Worm (Caenorhabditis elegans) whole organism, L1 larva: Measurements from ENCODE around the gene vav-1.

ENCODE experiments used
- C04F5.9 ChIP-seq: sonication (generic microtip); optimal IDR thresholded peaks from 2 replicates; lab custom pipeline; 2016; ENCODE audit warnings: missing genetic modification characterization, missing compliant biosample characterization
- C16A3.4 ChIP-seq: fragments of 150-350 bp; optimal IDR thresholded peaks from 2 replicates; lab custom pipeline; 2014; ENCODE audit warnings: missing biosample characterization, missing genetic modification characterization
- C34B4.2 ChIP-seq: sonication (generic microtip); optimal IDR thresholded peaks from 2 replicates; lab custom pipeline; 2017; ENCODE audit warnings: mild to moderate bottlenecking, missing genetic modification characterization, missing compliant biosample characterization
- Y116A8C.19 ChIP-seq: sonication (generic microtip); optimal IDR thresholded peaks from 2 replicates; lab custom pipeline; 2016; ENCODE audit warnings: missing compliant biosample characterization, missing genetic modification characterization, borderline replicate concordance
- aly-2 ChIP-seq: fragments of 150-350 bp; optimal IDR thresholded peaks from 2 replicates; lab custom pipeline; 2014; ENCODE audit warnings: missing biosample characterization, missing genetic modification characterization
- blmp-1 ChIP-seq: fragments of 150-350 bp; optimal IDR thresholded peaks from 2 replicates; lab custom pipeline; 2014; ENCODE audit warnings: missing biosample characterization, missing genetic modification characterization
- ceh-8 ChIP-seq: fragments of 200-800 bp; sonication (Bioruptor generic); optimal IDR thresholded peaks from 2 replicates; lab custom pipeline; 2018; ENCODE audit warnings: mild to moderate bottlenecking, missing genetic modification characterization, moderate library complexity, missing compliant biosample characterization
- ceh-82 ChIP-seq, 3 experiments: fragments of 150-350 bp in 1 of 3; sonication (generic microtip) in 2 of 3; optimal IDR thresholded peaks; 2 replicates each; lab custom pipeline; 2014 to 2017; ENCODE audit warnings: missing biosample characterization in 3 of 3, missing genetic modification characterization in 3 of 3
- ceh-88 ChIP-seq: fragments of 200-800 bp; sonication (Bioruptor generic); IDR thresholded peaks from 2 replicates; pipeline ENCODE4 v1.3.6; 2022; ENCODE audit warnings: missing genetic modification characterization, missing compliant biosample characterization
- efl-1 ChIP-seq, 4 experiments: fragments of 150-350 bp; optimal IDR thresholded peaks in 3 of 4; peaks in 1 of 4; 1 replicate in 1 of 4; 2 replicates in 3 of 4; lab custom pipeline; 2014; ENCODE audit warnings: missing biosample characterization in 2 of 4, missing genetic modification characterization in 2 of 4, missing genetic modification reagents in 2 of 4
- elt-2 ChIP-seq: sonication (generic microtip); optimal IDR thresholded peaks from 2 replicates; lab custom pipeline; 2016; ENCODE audit warnings: missing genetic modification characterization, mild to moderate bottlenecking, inconsistent platforms, missing compliant biosample characterization, missing genetic modification reagents
- fos-1 ChIP-seq: fragments of 150-350 bp; optimal IDR thresholded peaks from 2 replicates; lab custom pipeline; 2014; ENCODE audit warnings: missing biosample characterization, missing genetic modification characterization
- hlh-17 ChIP-seq: fragments of 200-800 bp; sonication (Bioruptor generic); optimal IDR thresholded peaks from 2 replicates; lab custom pipeline; 2018; ENCODE audit warnings: missing genetic modification characterization, mild to moderate bottlenecking, missing compliant biosample characterization, moderate library complexity, borderline replicate concordance
- lin-14 ChIP-seq: fragments of 200-800 bp; sonication (Bioruptor generic); optimal IDR thresholded peaks from 2 replicates; lab custom pipeline; 2018; ENCODE audit warnings: mild to moderate bottlenecking, missing genetic modification characterization, moderate library complexity, missing compliant biosample characterization
- lir-3 ChIP-seq: sonication (generic microtip); optimal IDR thresholded peaks from 2 replicates; lab custom pipeline; 2016; ENCODE audit warnings: mild to moderate bottlenecking, missing genetic modification characterization, moderate library complexity, missing compliant biosample characterization; ENCODE audit not compliant: poor library complexity
- lsy-2 ChIP-seq, 2 experiments: fragments of 150-350 bp; optimal IDR thresholded peaks; 2 replicates each; lab custom pipeline; 2014; ENCODE audit warnings: missing biosample characterization in 2 of 2, missing genetic modification characterization in 2 of 2
- mdl-1 ChIP-seq, 2 experiments: fragments of 150-350 bp; optimal IDR thresholded peaks; 2 replicates each; lab custom pipeline; 2014 to 2017; ENCODE audit warnings: missing biosample characterization in 2 of 2, missing genetic modification characterization in 2 of 2, inconsistent platforms in 1 of 2
- nhr-11 ChIP-seq: fragments of 150-350 bp; optimal IDR thresholded peaks from 2 replicates; lab custom pipeline; 2014; ENCODE audit warnings: missing biosample characterization, missing genetic modification characterization
- nhr-19 ChIP-seq: fragments of 200-800 bp; sonication (Bioruptor generic); conservative IDR thresholded peaks from 2 replicates; pipeline ENCODE4 v1.3.6; 2022; ENCODE audit warnings: missing genetic modification characterization, missing compliant biosample characterization
- nhr-20 ChIP-seq: sonication (generic microtip); optimal IDR thresholded peaks from 2 replicates; lab custom pipeline; 2016; ENCODE audit warnings: mild to moderate bottlenecking, missing genetic modification characterization, missing compliant biosample characterization
- nhr-237 ChIP-seq: fragments of 150-350 bp; optimal IDR thresholded peaks from 2 replicates; lab custom pipeline; 2014; ENCODE audit warnings: missing biosample characterization, missing genetic modification characterization
- nhr-76 ChIP-seq: sonication (generic microtip); optimal IDR thresholded peaks from 2 replicates; lab custom pipeline; 2017; ENCODE audit warnings: missing biosample characterization, missing genetic modification characterization
- nhr-90 ChIP-seq: sonication (generic microtip); optimal IDR thresholded peaks from 2 replicates; lab custom pipeline; 2016; ENCODE audit warnings: mild to moderate bottlenecking, missing genetic modification characterization, missing compliant biosample characterization; ENCODE audit not compliant: poor library complexity
- rnt-1 ChIP-seq: sonication (generic microtip); optimal IDR thresholded peaks from 2 replicates; lab custom pipeline; 2016; ENCODE audit warnings: mild to moderate bottlenecking, missing genetic modification characterization, moderate library complexity, missing compliant biosample characterization
- snu-23 ChIP-seq: sonication (generic microtip); optimal IDR thresholded peaks from 2 replicates; lab custom pipeline; 2016; ENCODE audit warnings: missing genetic modification characterization, missing compliant biosample characterization
- sup-37 ChIP-seq: fragments of 200-800 bp; sonication (Bioruptor generic); optimal IDR thresholded peaks from 2 replicates; lab custom pipeline; 2018; ENCODE audit warnings: mild to moderate bottlenecking, missing genetic modification characterization, missing compliant biosample characterization
- swsn-7 ChIP-seq: sonication (generic microtip); optimal IDR thresholded peaks from 2 replicates; lab custom pipeline; 2016; ENCODE audit warnings: missing genetic modification characterization, missing compliant biosample characterization
- tbx-2 ChIP-seq: sonication (generic microtip); optimal IDR thresholded peaks from 2 replicates; lab custom pipeline; 2016; ENCODE audit warnings: missing genetic modification characterization, missing compliant biosample characterization
- unc-130 ChIP-seq: fragments of 150-350 bp; optimal IDR thresholded peaks from 2 replicates; lab custom pipeline; 2017; ENCODE audit warnings: missing biosample characterization, missing genetic modification characterization, inconsistent platforms
- unc-30 ChIP-seq: sonication (generic microtip); optimal IDR thresholded peaks from 2 replicates; lab custom pipeline; 2017; ENCODE audit warnings: missing biosample characterization, missing genetic modification characterization
- unc-62 ChIP-seq: fragments of 150-350 bp; optimal IDR thresholded peaks from 2 replicates; lab custom pipeline; 2014; ENCODE audit warnings: missing biosample characterization, missing genetic modification reagents, missing genetic modification characterization
- unc-98 ChIP-seq: fragments of 200-800 bp; sonication (Bioruptor generic); IDR thresholded peaks from 2 replicates; pipeline ENCODE4 v1.3.6; 2022; ENCODE audit warnings: missing genetic modification characterization, missing compliant biosample characterization
- ztf-4 ChIP-seq: fragments of 150-350 bp; optimal IDR thresholded peaks from 2 replicates; lab custom pipeline; 2014; ENCODE audit warnings: missing biosample characterization, missing genetic modification characterization

Gene vav-1

DNA sequence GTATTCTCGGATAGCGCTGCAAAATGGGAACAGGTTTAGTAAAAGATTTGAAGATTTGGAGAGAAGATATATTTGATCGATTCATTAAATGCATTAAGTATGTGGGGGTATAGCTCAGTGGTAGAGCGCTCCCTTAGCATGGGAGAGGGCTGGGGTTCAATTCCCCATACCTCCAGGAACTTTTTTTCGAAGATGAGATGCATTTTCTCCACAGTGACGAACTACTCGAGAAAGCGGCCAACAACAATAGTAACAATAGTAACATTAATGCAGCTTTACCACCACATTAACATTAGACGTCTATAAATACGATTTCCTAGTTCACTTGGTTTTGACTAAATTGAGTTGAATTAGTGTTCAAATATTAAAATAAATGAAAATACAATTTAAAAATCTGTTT lies 5.8 kb upstream of the vav-1 start:
- TF ChIP-seq rnt-1 (tag; lab: Kevin White, UChicago) (no peak), Y116A8C.19 (tag; lab: Kevin White, UChicago) (no peak), fos-1 (tag; lab: Kevin White, UChicago) (no peak), lsy-2 (tag; optimal IDR thresholded peaks at IDR 0.05; lab: Kevin White, UChicago) (no peak)

DNA sequence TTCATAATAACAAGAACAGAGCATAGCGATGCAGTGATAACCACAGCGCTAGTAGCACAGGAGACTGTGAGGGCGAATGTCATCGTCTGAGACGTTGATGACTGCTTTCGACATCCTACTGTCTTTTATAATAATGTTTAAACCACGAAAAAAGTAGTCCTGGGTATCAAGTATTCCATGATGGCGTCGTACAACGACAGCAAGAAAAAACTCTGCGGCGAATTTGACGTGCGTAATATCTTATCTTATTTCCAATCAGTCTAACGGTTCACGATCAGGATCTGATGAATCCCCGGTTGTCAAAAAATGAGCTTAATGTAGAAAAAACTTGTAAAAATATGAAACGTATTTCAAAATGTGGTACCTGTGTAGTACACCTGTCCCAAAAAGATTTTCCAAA lies 2.6 kb upstream of the vav-1 start, which contains the start of gene col-175:
col-175 (minus strand) TSS at position 101 of the 400 bp plus-strand sequence.
- no peak for TF ChIP-seq rnt-1 (tag; lab: Kevin White, UChicago)
- TF ChIP-seq unc-130 (tag; lab: Kevin White, UChicago): no peak
- TF ChIP-seq ztf-4 (tag; lab: Kevin White, UChicago): no peak
- no peak for TF ChIP-seq aly-2 (tag; lab: Kevin White, UChicago)
- no peak for TF ChIP-seq ceh-8 (GFP tag; lab: Kevin White, UChicago)
- no peak for TF ChIP-seq C16A3.4
- no peak for TF ChIP-seq nhr-20 (tag; lab: Kevin White, UChicago)
- TF ChIP-seq nhr-237 (tag; lab: Kevin White, UChicago): no peak
- TF ChIP-seq hlh-17 (GFP tag; lab: Kevin White, UChicago): no peak
- TF ChIP-seq nhr-11 (tag; lab: Kevin White, UChicago): no peak
- no peak for TF ChIP-seq lir-3 (tag; lab: Kevin White, UChicago)
- no peak for TF ChIP-seq lin-14 (GFP tag; lab: Kevin White, UChicago)
- no peak for TF ChIP-seq swsn-7
- TF ChIP-seq unc-30 (tag; lab: Kevin White, UChicago): no peak
- TF ChIP-seq fos-1 (tag; lab: Kevin White, UChicago): no peak
- TF ChIP-seq unc-62 (GFP tag; lab: Kevin White, UChicago): no peak
- no peak for TF ChIP-seq mdl-1 (tag; optimal IDR thresholded peaks at IDR 0.05; lab: Kevin White, UChicago)
- TF ChIP-seq tbx-2: no peak

DNA sequence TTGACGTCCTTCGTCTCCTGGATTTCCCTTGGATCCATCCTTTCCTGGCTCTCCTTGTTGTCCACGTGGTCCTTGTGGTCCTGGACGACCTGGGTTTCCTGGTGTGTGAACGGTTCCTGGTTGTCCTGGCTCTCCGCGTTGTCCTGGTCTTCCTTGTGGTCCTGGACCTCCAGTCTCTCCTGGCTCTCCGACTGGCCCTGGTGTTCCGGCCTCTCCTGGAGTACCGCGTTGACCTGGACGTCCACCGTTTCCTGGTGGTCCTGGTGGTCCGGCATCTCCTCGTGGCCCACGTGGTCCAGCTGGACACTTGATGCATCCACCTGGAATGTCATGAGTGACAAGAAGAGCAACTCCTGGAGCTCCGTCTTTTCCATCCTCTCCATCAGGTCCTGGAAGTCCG lies 1.9 kb upstream of the vav-1 start:
- TF ChIP-seq nhr-76 (tag; lab: Kevin White, UChicago) (no peak), mdl-1 (tag; optimal IDR thresholded peaks at IDR 0.05; lab: Kevin White, UChicago) (no peak), ceh-88 (GFP tag; lab: Robert Waterston, UW) (no peak), unc-98 (GFP tag; lab: Robert Waterston, UW) (no peak), ceh-82 (tag; optimal IDR thresholded peaks at IDR 0.05; lab: Kevin White, UChicago) (no peak), nhr-19 (no peak)

DNA sequence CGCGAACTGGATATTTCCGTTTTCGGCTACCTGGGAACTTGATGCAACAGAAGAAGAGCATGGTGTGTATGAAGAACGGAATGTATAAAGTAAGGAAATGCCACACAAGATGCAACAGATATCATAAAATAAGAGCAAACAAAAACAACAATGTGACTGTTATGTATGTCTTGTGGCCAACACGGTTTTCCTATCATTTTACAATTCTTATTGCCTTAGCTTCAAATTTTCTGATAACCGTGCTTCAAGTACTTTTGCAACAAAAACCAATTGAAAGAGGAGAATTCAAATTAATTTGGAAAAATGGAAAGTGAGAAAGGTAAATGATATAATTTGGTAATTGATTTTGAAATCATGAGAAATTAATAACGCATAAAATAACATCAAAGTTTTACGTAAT lies 381 bp downstream of the vav-1 start:
- TF ChIP-seq nhr-76 (tag; lab: Kevin White, UChicago) (no peak), sup-37 (no peak), Y116A8C.19 (tag; lab: Kevin White, UChicago) (no peak), nhr-11 (tag; lab: Kevin White, UChicago) (no peak), efl-1 (optimal IDR thresholded peaks at IDR 0.05; lab: Kevin White, UChicago) (no peak), efl-1 (GFP tag; optimal IDR thresholded peaks at IDR 0.05 in 1 of 2; lab: Kevin White, UChicago) (peak in 1 of 2 experiments; percentile 83), snu-23 (GFP tag; lab: Kevin White, UChicago) (no peak), nhr-90 (tag; lab: Kevin White, UChicago) (no peak), elt-2 (tag; lab: Kevin White, UChicago) (peak; percentile 22), blmp-1 (tag; lab: Kevin White, UChicago) (no peak), unc-130 (tag; lab: Kevin White, UChicago) (no peak)
- TF ChIP-seq, all 84 proteins: peak for 2

DNA sequence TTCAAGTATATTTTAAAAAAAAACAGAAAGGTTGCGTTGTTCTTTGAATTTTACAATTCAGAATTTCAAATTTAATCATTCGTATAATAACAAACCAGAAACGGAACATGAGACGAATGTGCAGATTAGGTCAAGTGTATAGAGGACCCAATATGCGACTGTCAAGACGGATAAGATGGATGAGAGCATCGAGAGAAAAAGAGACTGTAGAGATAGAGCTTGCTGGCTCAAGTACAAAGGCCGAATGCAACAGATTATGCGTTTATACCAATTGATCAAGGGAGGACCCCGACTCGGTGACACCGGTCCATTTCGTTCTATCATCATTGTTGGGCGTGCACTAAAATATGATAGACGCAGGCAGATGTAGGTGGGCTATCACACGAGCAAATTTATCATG lies 1.6 kb downstream of the vav-1 start:
- TF ChIP-seq C34B4.2 (tag; lab: Kevin White, UChicago): no peak
- TF ChIP-seq unc-62 (GFP tag; lab: Kevin White, UChicago): no peak
- no peak for TF ChIP-seq C04F5.9 (tag; lab: Kevin White, UChicago)
